Fruit fly (Drosophila melanogaster): Measurements from ENCODE around the gene CG13085.

Gene CG13085

dm6 chr2L:19441791-19442190, 17.9 kb downstream of the CG13085 start, which contains the start of gene RanGAP (continued):
- TF ChIP-seq svp (GFP tag) (peak; percentile 71), Eip78C (GFP tag) (peak; percentile 24), CG15336 (GFP tag; IDR thresholded peaks at IDR 0.05) (no peak), Gug (GFP tag; IDR thresholded peaks at IDR 0.05) (no peak), ss (GFP tag; optimal IDR thresholded peaks at IDR 0.05) (no peak), Ets96B (tag; optimal IDR thresholded peaks at IDR 0.05) (no peak), CG3032 (tag; optimal IDR thresholded peaks at IDR 0.05) (no peak), fd85E (GFP tag; optimal IDR thresholded peaks at IDR 0.05) (no peak), CG11294 (GFP tag; IDR thresholded peaks at IDR 0.05) (peak; percentile 27; the same call in 1 of the 2 replicates), fd59A (GFP tag; optimal IDR thresholded peaks at IDR 0.05) (no peak), CG6808 (GFP tag; optimal IDR thresholded peaks at IDR 0.05) (peak; percentile 40), Sox14 (GFP tag; optimal IDR thresholded peaks at IDR 0.05) (no peak), acj6 (GFP tag; optimal IDR thresholded peaks at IDR 0.05) (no peak), CG6276 (GFP tag; optimal IDR thresholded peaks at IDR 0.05) (peak; percentile 60), CG31627 (GFP tag; optimal IDR thresholded peaks at IDR 0.05) (no peak), Eip75B (GFP tag; optimal IDR thresholded peaks at IDR 0.05) (no peak), Hr4 (GFP tag; optimal IDR thresholded peaks at IDR 0.05) (no peak), CG6792 (GFP tag; optimal IDR thresholded peaks at IDR 0.05) (no peak), dsx (GFP tag; optimal IDR thresholded peaks at IDR 0.05; ENCODE audit: poor library complexity, severe bottlenecking) (no peak), CG6163 (GFP tag; IDR thresholded peaks at IDR 0.05) (peak; percentile 40; the same call in 2 of the 3 replicates), CG3919 (GFP tag; optimal IDR thresholded peaks at IDR 0.05) (no peak), pdm3 (GFP tag; optimal IDR thresholded peaks at IDR 0.05) (no peak), spab (GFP tag; optimal IDR thresholded peaks at IDR 0.05) (no peak), Sox15 (GFP tag; optimal IDR thresholded peaks at IDR 0.05) (no peak), CG8632 (GFP tag; optimal IDR thresholded peaks at IDR 0.05) (no peak)

- no peak for TF ChIP-seq achi (GFP tag; optimal IDR thresholded peaks at IDR 0.05)
- TF ChIP-seq Hr4 (GFP tag; optimal IDR thresholded peaks at IDR 0.05) = no peak
- no peak for TF ChIP-seq Ets21C (GFP tag; optimal IDR thresholded peaks at IDR 0.05)
- TF ChIP-seq Met (GFP tag; optimal IDR thresholded peaks at IDR 0.05) = no peak
- TF ChIP-seq CG16779 (tag; optimal IDR thresholded peaks at IDR 0.05) = no peak
- TF ChIP-seq Sox15 (GFP tag; optimal IDR thresholded peaks at IDR 0.05) = no peak
- TF ChIP-seq Hr39 (GFP tag; optimal IDR thresholded peaks at IDR 0.05) = no peak
- TF ChIP-seq svp (GFP tag) = no peak
- no peak for TF ChIP-seq acj6 (GFP tag; optimal IDR thresholded peaks at IDR 0.05)
Measured at dm6 chr2L:19442627-19443026, 18.8 kb downstream of the CG13085 start, which contains the start of gene CG10237. CG10237 (minus strand) TSS chr2L:19442727.

dm6 chr2L:19444734-19445140, 20.9 kb downstream of the CG13085 start, which contains the start of gene Hs2st:
Hs2st (minus strand) TSS chr2L:19444750.
- TF ChIP-seq CG11294 (GFP tag; IDR thresholded peaks at IDR 0.05) (peak; percentile 71; the same call in 1 of the 2 replicates), Ets21C (GFP tag; optimal IDR thresholded peaks at IDR 0.05) (peak; percentile 95), CG3032 (tag; optimal IDR thresholded peaks at IDR 0.05) (peak; percentile 91), fd85E (GFP tag; optimal IDR thresholded peaks at IDR 0.05) (peak; percentile 72), CG4318 (GFP tag; optimal IDR thresholded peaks at IDR 0.05) (peak; percentile 81), CG6163 (GFP tag; IDR thresholded peaks at IDR 0.05) (peak; percentile 88), svp (GFP tag) (peak; percentile 98), pdm3 (GFP tag; optimal IDR thresholded peaks at IDR 0.05) (peak; percentile 95), CG6276 (GFP tag; optimal IDR thresholded peaks at IDR 0.05) (no peak), Hr39 (GFP tag; optimal IDR thresholded peaks at IDR 0.05) (peak; percentile 97), dac (GFP tag; optimal IDR thresholded peaks at IDR 0.05) (peak; percentile 84), achi (GFP tag; optimal IDR thresholded peaks at IDR 0.05) (peak; percentile 92), Blimp-1 (GFP tag; optimal IDR thresholded peaks at IDR 0.05) (peak; percentile 74), CG15336 (GFP tag; IDR thresholded peaks at IDR 0.05) (peak; percentile 79), topi (GFP tag; optimal IDR thresholded peaks at IDR 0.05) (peak; percentile 94), OdsH (GFP tag; optimal IDR thresholded peaks at IDR 0.05) (peak; percentile 96), Smox (GFP tag; optimal IDR thresholded peaks at IDR 0.05) (peak; percentile 92), Ets96B (tag; optimal IDR thresholded peaks at IDR 0.05) (peak; percentile 84), CG10631 (GFP tag; optimal IDR thresholded peaks at IDR 0.05) (peak; percentile 95), CG3919 (GFP tag; optimal IDR thresholded peaks at IDR 0.05) (peak; percentile 92), spab (GFP tag; optimal IDR thresholded peaks at IDR 0.05) (peak; percentile 72), Lpt (GFP tag; optimal IDR thresholded peaks at IDR 0.05) (peak; percentile 88), Sox15 (GFP tag; optimal IDR thresholded peaks at IDR 0.05) (peak; percentile 96), Eip75B (GFP tag; optimal IDR thresholded peaks at IDR 0.05) (peak; percentile 93), CG11902 (GFP tag; optimal IDR thresholded peaks at IDR 0.05) (peak; percentile 94), fkh (GFP tag; optimal IDR thresholded peaks at IDR 0.05) (no peak), CG16779 (tag; optimal IDR thresholded peaks at IDR 0.05) (peak; percentile 64), Met (GFP tag; optimal IDR thresholded peaks at IDR 0.05) (peak; percentile 93), Hr38 (GFP tag; optimal IDR thresholded peaks at IDR 0.05) (peak; percentile 53), Eip78C (GFP tag) (peak; percentile 97), acj6 (GFP tag; optimal IDR thresholded peaks at IDR 0.05) (peak; percentile 95), CG34406 (GFP tag; optimal IDR thresholded peaks at IDR 0.05) (peak; percentile 86), salr (GFP tag; optimal IDR thresholded peaks at IDR 0.05) (peak; percentile 77 to 81), CG10669 (GFP tag; optimal IDR thresholded peaks at IDR 0.05) (peak; percentile 81), CG31627 (GFP tag; optimal IDR thresholded peaks at IDR 0.05) (peak; percentile 98), ss (GFP tag; optimal IDR thresholded peaks at IDR 0.05) (peak; percentile 67 to 84)
